Fruit fly (Drosophila melanogaster): ENCODE measurements around the gene CG8209.

DNA sequence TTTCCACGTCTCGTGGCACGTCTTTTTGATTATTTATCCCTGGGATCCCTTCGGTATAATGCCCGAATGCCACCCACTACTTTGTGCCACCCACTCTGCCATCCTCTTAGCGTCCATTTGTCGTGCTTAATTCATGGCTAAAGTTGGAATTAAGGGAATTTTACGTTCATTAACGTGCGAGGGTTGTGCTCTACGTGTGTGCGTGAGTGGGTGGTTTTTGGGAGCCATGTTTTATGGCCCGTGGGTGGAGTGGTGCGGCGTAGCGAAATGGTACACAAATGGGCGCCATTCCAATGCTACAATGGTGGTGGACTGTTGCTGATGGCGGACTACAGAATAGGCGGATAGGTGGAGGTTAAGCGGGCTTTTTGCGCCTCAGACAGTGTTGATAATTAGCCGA, 9.0 kb upstream of the CG8209 start:
- no peak for TF ChIP-seq CG16813 (GFP tag; IDR thresholded peaks at IDR 0.05; ENCODE audit: partially characterized antibody)
- no peak for TF ChIP-seq Optix (GFP tag; IDR thresholded peaks at IDR 0.05)
- no peak for TF ChIP-seq CG4707 (GFP tag; optimal IDR thresholded peaks at IDR 0.05)
- no peak for TF ChIP-seq CG31224 (GFP tag; IDR thresholded peaks at IDR 0.05)
- TF ChIP-seq Neu2 (GFP tag; optimal IDR thresholded peaks at IDR 0.05; ENCODE audit: borderline replicate concordance), result no peak
- TF ChIP-seq onecut (GFP tag; IDR thresholded peaks at IDR 0.05), result no peak
- no peak for TF ChIP-seq Asciz (GFP tag; optimal IDR thresholded peaks at IDR 0.05)
- no peak for TF ChIP-seq CG34422 (GFP tag; IDR thresholded peaks at IDR 0.05)
- TF ChIP-seq dan (GFP tag; IDR thresholded peaks at IDR 0.05), result no peak
- TF ChIP-seq CG5245 (GFP tag; optimal IDR thresholded peaks at IDR 0.05), result no peak
